Worm (Caenorhabditis elegans): Measurements from ENCODE around the gene sri-67.

The sri-67 gene

ce11 chrV:20005724-20006132, 17.9 kb downstream of the sri-67 start (continued):
- TF ChIP-seq dmd-4 (tag; optimal IDR thresholded peaks at IDR 0.05; ENCODE audit: borderline replicate concordance) (peak; percentile 29), ref-2 (tag; optimal IDR thresholded peaks at IDR 0.05) (no peak), Y22D7AL.16 (tag; optimal IDR thresholded peaks at IDR 0.05) (no peak), K02D7.2 (tag; optimal IDR thresholded peaks at IDR 0.05) (no peak), K09A11.1 (tag; optimal IDR thresholded peaks at IDR 0.05; ENCODE audit: insufficient read depth) (no peak), ceh-34 (tag; optimal IDR thresholded peaks at IDR 0.05) (peak; percentile 91), sox-4 (tag; optimal IDR thresholded peaks at IDR 0.05) (no peak)

- TF ChIP-seq pat-9 (tag; optimal IDR thresholded peaks at IDR 0.05) = no peak
- no peak for TF ChIP-seq ceh-31 (tag; optimal IDR thresholded peaks at IDR 0.05)
- TF ChIP-seq fkh-10 (GFP tag; optimal IDR thresholded peaks at IDR 0.05) = no peak
- TF ChIP-seq ceh-19 (GFP tag; optimal IDR thresholded peaks at IDR 0.05) = no peak
- no peak for TF ChIP-seq hlh-13 (GFP tag; optimal IDR thresholded peaks at IDR 0.05)
- no peak for TF ChIP-seq tbx-7 (tag; optimal IDR thresholded peaks at IDR 0.05)
- TF ChIP-seq dmd-4 (tag; optimal IDR thresholded peaks at IDR 0.05; ENCODE audit: borderline replicate concordance) = no peak
- no peak for TF ChIP-seq hlh-30 (tag; optimal IDR thresholded peaks at IDR 0.05; ENCODE audit: insufficient read depth)
- TF ChIP-seq hlh-8 (tag; optimal IDR thresholded peaks at IDR 0.05) = no peak
- no peak for TF ChIP-seq sox-4 (tag; optimal IDR thresholded peaks at IDR 0.05)
- no peak for TF ChIP-seq pha-2 (tag; optimal IDR thresholded peaks at IDR 0.05)
- no peak for TF ChIP-seq dve-1 (tag; optimal IDR thresholded peaks at IDR 0.05)
- TF ChIP-seq pax-1 (tag; optimal IDR thresholded peaks at IDR 0.05) = no peak
- TF ChIP-seq npax-4 (tag; optimal IDR thresholded peaks at IDR 0.05) = no peak
- TF ChIP-seq hlh-6 (tag; optimal IDR thresholded peaks at IDR 0.05) = no peak
- TF ChIP-seq pha-4 (tag; optimal IDR thresholded peaks at IDR 0.05) = no peak
- no peak for TF ChIP-seq T23F11.4 (GFP tag; optimal IDR thresholded peaks at IDR 0.05)
- TF ChIP-seq K02D7.2 (tag; optimal IDR thresholded peaks at IDR 0.05) = no peak
- no peak for TF ChIP-seq mec-3 (tag; optimal IDR thresholded peaks at IDR 0.05; ENCODE audit: borderline replicate concordance)
These were observed 19.7 kb downstream of the sri-67 start, which contains the start of gene Y60A3A.23 for ce11 chrV:20007470-20007869. TSS of gene Y60A3A.23 (plus strand) at chrV:20007770.

- TF ChIP-seq elt-2 (tag; optimal IDR thresholded peaks at IDR 0.05) = peak; percentile 26
- TF ChIP-seq gmeb-2 (tag; optimal IDR thresholded peaks at IDR 0.05) = no peak
- no peak for TF ChIP-seq ceh-22 (tag; optimal IDR thresholded peaks at IDR 0.05)
These were observed 23.4 kb downstream of the sri-67 start for ce11 chrV:20011199-20011598.

- TF ChIP-seq fkh-6 (tag; optimal IDR thresholded peaks at IDR 0.05) = no peak
- no peak for TF ChIP-seq ceh-6 (GFP tag; optimal IDR thresholded peaks at IDR 0.05)
- no peak for TF ChIP-seq unc-86 (tag; optimal IDR thresholded peaks at IDR 0.05)
- no peak for TF ChIP-seq gmeb-2 (tag; optimal IDR thresholded peaks at IDR 0.05)
- TF ChIP-seq ceh-18 (tag; optimal IDR thresholded peaks at IDR 0.05) = no peak
- no peak for TF ChIP-seq unc-42 (tag; optimal IDR thresholded peaks at IDR 0.05)
- TF ChIP-seq ceh-30 (tag; optimal IDR thresholded peaks at IDR 0.05) = no peak
- TF ChIP-seq sox-2 (GFP tag; IDR thresholded peaks at IDR 0.05) = no peak
- TF ChIP-seq npax-4 (tag; optimal IDR thresholded peaks at IDR 0.05) = no peak
- no peak for TF ChIP-seq hlh-15 (tag; optimal IDR thresholded peaks at IDR 0.05)
- TF ChIP-seq sdc-2 (tag; optimal IDR thresholded peaks at IDR 0.05) = no peak
- TF ChIP-seq hlh-30 (tag; optimal IDR thresholded peaks at IDR 0.05; ENCODE audit: insufficient read depth) = no peak
These were observed 23.9 kb downstream of the sri-67 start, which contains the start of gene Y60A3A.21 for ce11 chrV:20011654-20012053. TSS of gene Y60A3A.21 (plus strand) at chrV:20011954.

- TF ChIP-seq elt-4 (tag; optimal IDR thresholded peaks at IDR 0.05) (no peak), unc-55 (GFP tag; optimal IDR thresholded peaks at IDR 0.05) (peak; percentile 54)
These were observed 33.6 kb downstream of the sri-67 start for ce11 chrV:20021347-20021746.
